Worm (Caenorhabditis elegans) whole organism, L1 larva: ENCODE results near the gene vps-53.

Experiments
- C04F5.9 ChIP-seq: sonication (generic microtip); optimal IDR thresholded peaks from 2 replicates; lab custom pipeline; 2016; ENCODE audit warnings: missing genetic modification characterization, missing compliant biosample characterization
- C34B4.2 ChIP-seq: sonication (generic microtip); optimal IDR thresholded peaks from 2 replicates; lab custom pipeline; 2017; ENCODE audit warnings: mild to moderate bottlenecking, missing genetic modification characterization, missing compliant biosample characterization
- aha-1 ChIP-seq: fragments of 150-350 bp; optimal IDR thresholded peaks from 2 replicates; lab custom pipeline; 2014; ENCODE audit warnings: missing biosample characterization, missing genetic modification characterization
- alr-1 ChIP-seq: fragments of 200-800 bp; sonication (Bioruptor generic); optimal IDR thresholded peaks from 2 replicates; lab custom pipeline; 2018; ENCODE audit warnings: borderline replicate concordance, mild to moderate bottlenecking, missing genetic modification characterization, missing compliant biosample characterization
- blmp-1 ChIP-seq: fragments of 150-350 bp; optimal IDR thresholded peaks from 2 replicates; lab custom pipeline; 2014; ENCODE audit warnings: missing biosample characterization, missing genetic modification characterization
- ceh-82 ChIP-seq, 3 experiments: fragments of 150-350 bp in 1 of 3; sonication (generic microtip) in 2 of 3; optimal IDR thresholded peaks; 2 replicates each; lab custom pipeline; 2014 to 2017; ENCODE audit warnings: missing biosample characterization in 3 of 3, missing genetic modification characterization in 3 of 3
- ceh-88 ChIP-seq: fragments of 200-800 bp; sonication (Bioruptor generic); IDR thresholded peaks from 2 replicates; pipeline ENCODE4 v1.3.6; 2022; ENCODE audit warnings: missing genetic modification characterization, missing compliant biosample characterization
- dsc-1 ChIP-seq: sonication (generic microtip); optimal IDR thresholded peaks from 2 replicates; lab custom pipeline; 2016; ENCODE audit warnings: mild to moderate bottlenecking, missing genetic modification characterization, missing compliant biosample characterization
- efl-1 ChIP-seq, 4 experiments: fragments of 150-350 bp; optimal IDR thresholded peaks in 3 of 4; peaks in 1 of 4; 1 replicate in 1 of 4; 2 replicates in 3 of 4; lab custom pipeline; 2014; ENCODE audit warnings: missing biosample characterization in 2 of 4, missing genetic modification characterization in 2 of 4, missing genetic modification reagents in 2 of 4
- elt-2 ChIP-seq: sonication (generic microtip); optimal IDR thresholded peaks from 2 replicates; lab custom pipeline; 2016; ENCODE audit warnings: missing genetic modification characterization, mild to moderate bottlenecking, inconsistent platforms, missing compliant biosample characterization, missing genetic modification reagents
- elt-3 ChIP-seq, 6 experiments: fragments of 150-350 bp in 1 of 6; sonication (generic microtip); optimal IDR thresholded peaks; 2 replicates each; lab custom pipeline; 2017 to 2018; ENCODE audit warnings: missing biosample characterization in 6 of 6, missing genetic modification characterization in 6 of 6, inconsistent platforms in 1 of 6
- ets-5 ChIP-seq: fragments of 200-800 bp; sonication (Bioruptor generic); IDR thresholded peaks from 2 replicates; pipeline ENCODE4 v1.3.6; 2022; ENCODE audit warnings: missing genetic modification characterization, missing compliant biosample characterization
- fkh-8 ChIP-seq: sonication (generic microtip); optimal IDR thresholded peaks from 2 replicates; lab custom pipeline; 2016; ENCODE audit warnings: mild to moderate bottlenecking, missing genetic modification characterization, missing compliant biosample characterization
- hlh-4 ChIP-seq: sonication (generic microtip); optimal IDR thresholded peaks from 2 replicates; lab custom pipeline; 2016; ENCODE audit warnings: mild to moderate bottlenecking, missing genetic modification characterization, missing compliant biosample characterization
- isw-1 ChIP-seq: fragments of 200-800 bp; sonication (Bioruptor generic); IDR thresholded peaks from 2 replicates; pipeline ENCODE4 v1.3.6; 2022; ENCODE audit warnings: missing genetic modification characterization, missing compliant biosample characterization
- lin-14 ChIP-seq: fragments of 200-800 bp; sonication (Bioruptor generic); optimal IDR thresholded peaks from 2 replicates; lab custom pipeline; 2018; ENCODE audit warnings: mild to moderate bottlenecking, missing genetic modification characterization, moderate library complexity, missing compliant biosample characterization
- lin-35 ChIP-seq, 2 experiments: fragments of 150-350 bp; optimal IDR thresholded peaks; 2 replicates each; lab custom pipeline; 2014; ENCODE audit warnings: missing biosample characterization in 2 of 2, missing genetic modification characterization in 2 of 2, missing genetic modification reagents in 2 of 2
- lsy-2 ChIP-seq, 2 experiments: fragments of 150-350 bp; optimal IDR thresholded peaks; 2 replicates each; lab custom pipeline; 2014; ENCODE audit warnings: missing biosample characterization in 2 of 2, missing genetic modification characterization in 2 of 2
- mab-9 ChIP-seq: fragments of 200-800 bp; sonication (Bioruptor generic); IDR thresholded peaks from 2 replicates; pipeline ENCODE4 v1.3.6; 2022; ENCODE audit warnings: missing genetic modification reagents, missing genetic modification characterization, missing compliant biosample characterization
- mep-1 ChIP-seq: fragments of 150-350 bp; optimal IDR thresholded peaks from 2 replicates; lab custom pipeline; 2014; ENCODE audit warnings: missing biosample characterization, missing genetic modification characterization
- nhr-20 ChIP-seq: sonication (generic microtip); optimal IDR thresholded peaks from 2 replicates; lab custom pipeline; 2016; ENCODE audit warnings: mild to moderate bottlenecking, missing genetic modification characterization, missing compliant biosample characterization
- nhr-237 ChIP-seq: fragments of 150-350 bp; optimal IDR thresholded peaks from 2 replicates; lab custom pipeline; 2014; ENCODE audit warnings: missing biosample characterization, missing genetic modification characterization
- nhr-28 ChIP-seq: fragments of 150-350 bp; optimal IDR thresholded peaks from 2 replicates; lab custom pipeline; 2014; ENCODE audit warnings: missing biosample characterization, missing genetic modification characterization
- nhr-47 ChIP-seq: sonication (generic microtip); optimal IDR thresholded peaks from 2 replicates; lab custom pipeline; 2016; ENCODE audit warnings: mild to moderate bottlenecking, missing genetic modification characterization, moderate library complexity, missing compliant biosample characterization
- nhr-85 ChIP-seq: sonication (generic microtip); peaks from one replicate; lab custom pipeline; 2016; ENCODE audit warnings: missing genetic modification characterization, inconsistent platforms, missing compliant biosample characterization
- pqm-1 ChIP-seq: sonication (generic microtip); optimal IDR thresholded peaks from 3 replicates; lab custom pipeline; 2017; ENCODE audit warnings: missing biosample characterization, missing genetic modification characterization
- rnt-1 ChIP-seq: sonication (generic microtip); optimal IDR thresholded peaks from 2 replicates; lab custom pipeline; 2016; ENCODE audit warnings: mild to moderate bottlenecking, missing genetic modification characterization, moderate library complexity, missing compliant biosample characterization
- skn-1 ChIP-seq: fragments of 150-350 bp; optimal IDR thresholded peaks from 2 replicates; lab custom pipeline; 2014; ENCODE audit warnings: missing biosample characterization, missing genetic modification characterization
- snu-23 ChIP-seq: sonication (generic microtip); optimal IDR thresholded peaks from 2 replicates; lab custom pipeline; 2016; ENCODE audit warnings: missing genetic modification characterization, missing compliant biosample characterization
- sptf-1 ChIP-seq: fragments of 150-350 bp; optimal IDR thresholded peaks from 2 replicates; lab custom pipeline; 2014; ENCODE audit warnings: missing biosample characterization, missing genetic modification characterization
- sup-37 ChIP-seq: fragments of 200-800 bp; sonication (Bioruptor generic); optimal IDR thresholded peaks from 2 replicates; lab custom pipeline; 2018; ENCODE audit warnings: mild to moderate bottlenecking, missing genetic modification characterization, missing compliant biosample characterization
- vab-15 ChIP-seq: sonication (generic microtip); optimal IDR thresholded peaks from 2 replicates; lab custom pipeline; 2017; ENCODE audit warnings: missing genotype, mild to moderate bottlenecking, missing genetic modification characterization, missing compliant biosample characterization
- zag-1 ChIP-seq: fragments of 150-350 bp; optimal IDR thresholded peaks from 2 replicates; lab custom pipeline; 2014; ENCODE audit warnings: missing biosample characterization, missing genetic modification characterization
- ztf-11 ChIP-seq, 2 experiments: sonication (generic microtip); optimal IDR thresholded peaks; 2 replicates each; lab custom pipeline; 2016 to 2017; ENCODE audit warnings: missing genetic modification characterization in 2 of 2, missing biosample characterization in 1 of 2, missing compliant biosample characterization in 1 of 2

The vps-53 gene

DNA sequence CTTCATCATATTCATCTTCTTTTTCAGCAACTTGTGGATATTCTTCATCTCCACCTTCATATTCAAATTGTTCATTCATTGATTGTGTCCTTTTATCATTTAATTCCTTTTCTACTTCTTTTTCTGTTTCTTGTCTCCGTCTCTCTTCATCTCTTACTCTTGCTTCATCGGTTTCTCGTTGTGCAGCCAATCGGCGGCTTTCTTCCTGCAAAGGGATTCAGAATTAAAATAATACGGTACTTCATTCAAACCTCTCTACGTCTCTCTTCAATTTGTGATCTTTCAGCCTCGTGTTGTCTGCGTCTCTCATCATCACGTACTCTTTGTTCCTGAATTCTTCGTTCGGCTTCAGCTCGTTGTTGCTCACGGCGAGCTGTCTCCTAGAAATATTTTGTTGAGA is 16.7 kb downstream of the vps-53 start:
- TF ChIP-seq lsy-2 (tag; optimal IDR thresholded peaks at IDR 0.05; lab: Kevin White, UChicago) (peak in 1 of 2 experiments; percentile 53), C04F5.9 (no peak), nhr-28 (tag; lab: Kevin White, UChicago) (no peak), blmp-1 (tag; lab: Kevin White, UChicago) (peak; percentile 29), sptf-1 (tag; lab: Kevin White, UChicago) (no peak), lin-14 (GFP tag; lab: Kevin White, UChicago) (no peak), pqm-1 (no peak), nhr-85 (tag; lab: Kevin White, UChicago) (peak; percentile 46)

ce11 chrIII:9738954-9739353 is 18.4 kb downstream of the vps-53 start, which contains the start of gene hlh-4:
Gene hlh-4, minus strand, starts transcription at chrIII:9739054.
- TF ChIP-seq fkh-8 (peak; percentile 7), hlh-4 (tag; lab: Kevin White, UChicago) (peak; percentile 32), aha-1 (no peak)

DNA sequence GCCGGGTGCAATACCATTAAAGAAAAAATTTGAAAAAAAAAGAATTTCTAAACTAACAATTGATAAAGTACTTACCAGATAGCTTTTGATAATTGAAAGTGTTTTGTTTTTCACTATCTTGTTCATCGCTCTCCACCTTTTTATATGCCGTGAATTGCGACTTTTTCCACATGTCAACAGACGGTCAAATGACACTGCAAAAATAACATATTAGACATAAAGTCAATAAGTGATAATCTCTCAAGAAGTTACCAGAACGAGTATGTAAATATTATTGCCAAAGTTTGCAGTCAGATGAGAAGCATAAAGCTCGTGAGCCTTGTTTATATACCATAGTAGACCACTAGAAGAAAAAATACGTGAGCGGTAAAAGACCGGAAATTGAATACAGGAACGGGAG is 21.5 kb downstream of the vps-53 start, which contains the start of gene dao-6:
TSS of gene dao-6 (minus strand) at position 345 of the 400 bp plus-strand sequence.
- TF ChIP-seq nhr-47 (tag; lab: Kevin White, UChicago) (no peak), efl-1 (optimal IDR thresholded peaks at IDR 0.05; lab: Kevin White, UChicago) (no peak), efl-1 (GFP tag; optimal IDR thresholded peaks at IDR 0.05 in 1 of 2; lab: Kevin White, UChicago) (peak in 1 of 2 experiments; percentile 21), lin-35 (GFP tag; optimal IDR thresholded peaks at IDR 0.05; lab: Kevin White, UChicago) (peak in 1 of 2 experiments; percentile 19)
- TF ChIP-seq, all 84 proteins: peak for 2

DNA sequence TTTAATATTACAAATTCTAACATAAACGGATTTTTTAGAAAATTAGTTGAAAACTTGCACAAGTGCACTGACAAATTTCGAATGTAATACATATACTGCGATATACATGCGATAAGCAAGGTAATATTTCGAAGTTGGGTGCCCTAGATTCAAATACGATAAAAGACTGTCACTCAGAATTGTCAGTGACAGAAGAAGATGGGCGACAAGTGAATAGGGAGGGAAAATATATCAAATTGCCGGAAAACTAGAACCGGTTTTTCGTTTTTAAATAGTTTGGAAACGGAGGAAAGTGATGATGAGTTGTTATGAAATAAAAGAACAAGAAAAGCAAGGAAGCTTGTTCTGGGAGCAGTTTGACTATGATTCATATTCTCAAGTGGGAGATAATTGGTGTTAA is 23.3 kb downstream of the vps-53 start:
- no peak for TF ChIP-seq elt-2 (tag; lab: Kevin White, UChicago)
- peak; percentile 67 for TF ChIP-seq blmp-1 (tag; lab: Kevin White, UChicago)
- no peak for TF ChIP-seq alr-1 (tag; lab: Kevin White, UChicago)
- no peak for TF ChIP-seq C34B4.2 (tag; lab: Kevin White, UChicago)
- TF ChIP-seq rnt-1 (tag; lab: Kevin White, UChicago) = peak; percentile 14
- no peak for TF ChIP-seq efl-1 (optimal IDR thresholded peaks at IDR 0.05; lab: Kevin White, UChicago)
- no peak for TF ChIP-seq efl-1 (GFP tag; optimal IDR thresholded peaks at IDR 0.05 in 1 of 2; lab: Kevin White, UChicago)
- no peak for TF ChIP-seq sup-37 (GFP tag; lab: Kevin White, UChicago)
- no peak for TF ChIP-seq ceh-88
- TF ChIP-seq snu-23 (GFP tag; lab: Kevin White, UChicago) = peak; percentile 21
- TF ChIP-seq ztf-11 (tag; optimal IDR thresholded peaks at IDR 0.05; lab: Kevin White, UChicago) = no peak
- TF ChIP-seq zag-1 = no peak
- TF ChIP-seq lin-14 (GFP tag; lab: Kevin White, UChicago) = peak; percentile 55
- TF ChIP-seq nhr-237 (tag; lab: Kevin White, UChicago) = no peak
- TF ChIP-seq mep-1 (tag; lab: Kevin White, UChicago) = peak; percentile 26
- TF ChIP-seq dsc-1 (tag; lab: Kevin White, UChicago) = no peak
- TF ChIP-seq mab-9 (GFP tag; lab: Robert Waterston, UW) = no peak
- no peak for TF ChIP-seq vab-15 (tag; lab: Kevin White, UChicago)
- no peak for TF ChIP-seq aha-1
- TF ChIP-seq elt-3 (tag; optimal IDR thresholded peaks at IDR 0.05; lab: Kevin White, UChicago) = no peak
- peak; percentile 87 for TF ChIP-seq nhr-85 (tag; lab: Kevin White, UChicago)
- TF ChIP-seq ceh-82 (tag; optimal IDR thresholded peaks at IDR 0.05; lab: Kevin White, UChicago) = no peak
- TF ChIP-seq isw-1 (GFP tag; lab: Robert Waterston, UW) = no peak

ce11 chrIII:9733333-9733732 is 24.0 kb downstream of the vps-53 start:
- TF ChIP-seq lin-35 (GFP tag; optimal IDR thresholded peaks at IDR 0.05; lab: Kevin White, UChicago) (peak in 1 of 2 experiments; percentile 26), blmp-1 (tag; lab: Kevin White, UChicago) (peak; percentile 87), C34B4.2 (tag; lab: Kevin White, UChicago) (no peak), skn-1 (tag; lab: Kevin White, UChicago) (no peak), nhr-85 (tag; lab: Kevin White, UChicago) (peak; percentile 74), lsy-2 (tag; optimal IDR thresholded peaks at IDR 0.05; lab: Kevin White, UChicago) (peak in 1 of 2 experiments; percentile 23), nhr-20 (tag; lab: Kevin White, UChicago) (peak; percentile 3), ets-5 (GFP tag; lab: Robert Waterston, UW) (no peak), lin-14 (GFP tag; lab: Kevin White, UChicago) (peak; percentile 64), mep-1 (tag; lab: Kevin White, UChicago) (peak; percentile 32), snu-23 (GFP tag; lab: Kevin White, UChicago) (peak; percentile 22), elt-3 (tag; optimal IDR thresholded peaks at IDR 0.05; lab: Kevin White, UChicago) (peak in 1 of 6 experiments; percentile 27)
